Fruit fly (Drosophila melanogaster) whole organism, adult: ENCODE results near the gene Cox11.
A peak's percentile ranks its signal among the peaks of the same experiment; 100 is the strongest.

Experiments used
- CG11617 ChIP-seq: fragments of 200-800 bp; sonication (Bioruptor generic); optimal IDR thresholded peaks from 2 replicates; lab custom pipeline; 2017; ENCODE audit warnings: mild to moderate bottlenecking, missing biosample characterization, missing genetic modification reagents, missing genetic modification characterization
- CG12768 ChIP-seq: fragments of 200-800 bp; sonication (Bioruptor generic); optimal IDR thresholded peaks from 2 replicates; lab custom pipeline; 2017; ENCODE audit warnings: missing biosample characterization, missing genetic modification characterization, mild to moderate bottlenecking, moderate library complexity, missing genetic modification reagents
- CG14711 ChIP-seq: fragments of 200-800 bp; sonication (Bioruptor generic); optimal IDR thresholded peaks from 2 replicates; lab custom pipeline; 2018; ENCODE audit warnings: missing biosample characterization, mild to moderate bottlenecking, missing genetic modification characterization, moderate library complexity
- CG1620 ChIP-seq: fragments of 200-800 bp; sonication (Bioruptor generic); optimal IDR thresholded peaks from 2 replicates; lab custom pipeline; 2016; ENCODE audit warnings: missing biosample characterization, missing genetic modification characterization
- CG33017 ChIP-seq: fragments of 200-800 bp; sonication (Bioruptor generic); optimal IDR thresholded peaks from 2 replicates; lab custom pipeline; 2018; ENCODE audit warnings: missing biosample characterization, mild to moderate bottlenecking, missing genetic modification characterization, moderate library complexity
- CG5204 ChIP-seq: fragments of 200-800 bp; sonication (Bioruptor generic); optimal IDR thresholded peaks from 2 replicates; lab custom pipeline; 2016; ENCODE audit warnings: missing biosample characterization, missing genetic modification characterization
- CG7045 ChIP-seq: fragments of 200-800 bp; sonication (Bioruptor generic); optimal IDR thresholded peaks from 2 replicates; lab custom pipeline; 2017; ENCODE audit warnings: missing biosample characterization, mild to moderate bottlenecking, missing genetic modification characterization
- CG7101 ChIP-seq: fragments of 200-800 bp; sonication (Bioruptor generic); optimal IDR thresholded peaks from 2 replicates; lab custom pipeline; 2018; ENCODE audit warnings: missing biosample characterization, mild to moderate bottlenecking, missing genetic modification characterization, moderate library complexity
- Clk ChIP-seq: fragments of 200-800 bp; sonication (Bioruptor generic); optimal IDR thresholded peaks from 2 replicates; lab custom pipeline; 2017; ENCODE audit warnings: missing biosample characterization, missing genetic modification characterization
- Crg-1 ChIP-seq: fragments of 200-800 bp; sonication (Bioruptor generic); optimal IDR thresholded peaks from 2 replicates; lab custom pipeline; 2016; ENCODE audit warnings: missing biosample characterization, missing genetic modification characterization
- Hr96 ChIP-seq: fragments of 200-800 bp; sonication (Bioruptor generic); optimal IDR thresholded peaks from 2 replicates; lab custom pipeline; 2016; ENCODE audit warnings: missing biosample characterization, missing genetic modification characterization
- Mnt ChIP-seq: fragments of 200-800 bp; sonication (Bioruptor generic); optimal IDR thresholded peaks from 2 replicates; lab custom pipeline; 2016; ENCODE audit warnings: missing biosample characterization, mild to moderate bottlenecking, missing genetic modification characterization
- bab1 ChIP-seq: fragments of 200-800 bp; sonication (Bioruptor generic); optimal IDR thresholded peaks from 3 replicates; lab custom pipeline; 2019; ENCODE audit warnings: missing biosample characterization, mild to moderate bottlenecking, missing genetic modification characterization, moderate library complexity
- cic ChIP-seq: fragments of 200-800 bp; sonication (Bioruptor generic); optimal IDR thresholded peaks from 2 replicates; lab custom pipeline; 2017; ENCODE audit warnings: missing biosample characterization, mild to moderate bottlenecking, missing genetic modification characterization, moderate library complexity
- cnc ChIP-seq, 2 experiments: fragments of >200 bp; optimal IDR thresholded peaks; 2 replicates each; lab custom pipeline; 2017
- kay ChIP-seq: fragments of 200-800 bp; sonication (Bioruptor generic); peaks from one replicate; lab custom pipeline; 2016; ENCODE audit warnings: missing biosample characterization, missing genetic modification characterization, borderline replicate concordance
- ovo ChIP-seq: fragments of 200-800 bp; sonication (Bioruptor generic); optimal IDR thresholded peaks from 2 replicates; lab custom pipeline; 2016; ENCODE audit warnings: missing biosample characterization, missing genetic modification characterization
- pad ChIP-seq: fragments of 200-800 bp; sonication (Bioruptor generic); optimal IDR thresholded peaks from 3 replicates; lab custom pipeline; 2017; ENCODE audit warnings: missing biosample characterization, missing genetic modification characterization, mild to moderate bottlenecking, moderate library complexity, missing genetic modification reagents
- tj ChIP-seq: fragments of 200-800 bp; sonication (Bioruptor generic); optimal IDR thresholded peaks from 3 replicates; lab custom pipeline; 2017; ENCODE audit warnings: missing biosample characterization, mild to moderate bottlenecking, missing genetic modification characterization, moderate library complexity
- toe ChIP-seq: fragments of 200-800 bp; sonication (Bioruptor generic); optimal IDR thresholded peaks from 2 replicates; lab custom pipeline; 2016; ENCODE audit warnings: missing biosample characterization, missing genetic modification characterization

Gene Cox11

dm6 chr2L:5547288-5547777 lies 20.6 kb downstream of the Cox11 start:
- TF ChIP-seq CG14711 (tag; lab: Kevin White, UChicago) (no peak), CG11617 (GFP tag; lab: Kevin White, UChicago) (no peak), ovo (GFP tag; lab: Kevin White, UChicago) (peak; percentile 7), CG5204 (GFP tag; lab: Kevin White, UChicago) (no peak), Hr96 (GFP tag; lab: Kevin White, UChicago) (no peak), CG33017 (tag; lab: Kevin White, UChicago) (peak; percentile 34), pad (no peak), CG12768 (GFP tag; lab: Kevin White, UChicago) (peak; percentile 45), CG7101 (tag; lab: Kevin White, UChicago) (peak; percentile 46), cic (GFP tag; lab: Kevin White, UChicago) (peak; percentile 96), cnc (optimal IDR thresholded peaks at IDR 0.05; lab: Kevin White, UChicago) (no peak), Mnt (GFP tag; lab: Kevin White, UChicago) (peak; percentile 5), Clk (GFP tag; lab: Kevin White, UChicago) (no peak), CG7045 (GFP tag; lab: Kevin White, UChicago) (peak; percentile 10), kay (GFP tag; lab: Kevin White, UChicago) (peak; percentile 21), bab1 (GFP tag; lab: Kevin White, UChicago) (no peak), tj (GFP tag; lab: Kevin White, UChicago) (peak; percentile 80), CG1620 (GFP tag; lab: Kevin White, UChicago) (no peak), Crg-1 (GFP tag; lab: Kevin White, UChicago) (peak; percentile 0), toe (GFP tag; lab: Kevin White, UChicago) (peak; percentile 40)

dm6 chr2L:5550735-5551134 lies 24.0 kb downstream of the Cox11 start, which contains the start of gene CG14014:
CG14014 (minus strand) TSS chr2L:5550835.
- TF ChIP-seq Mnt (GFP tag; lab: Kevin White, UChicago) (no peak), kay (GFP tag; lab: Kevin White, UChicago) (no peak), ovo (GFP tag; lab: Kevin White, UChicago) (no peak)

- TF ChIP-seq CG12768 (GFP tag; lab: Kevin White, UChicago) (no peak), kay (GFP tag; lab: Kevin White, UChicago) (no peak), CG7101 (tag; lab: Kevin White, UChicago) (no peak), Clk (GFP tag; lab: Kevin White, UChicago) (no peak), CG11617 (GFP tag; lab: Kevin White, UChicago) (no peak), CG5204 (GFP tag; lab: Kevin White, UChicago) (no peak), CG7045 (GFP tag; lab: Kevin White, UChicago) (no peak), bab1 (GFP tag; lab: Kevin White, UChicago) (no peak), CG14711 (tag; lab: Kevin White, UChicago) (no peak), Mnt (GFP tag; lab: Kevin White, UChicago) (no peak), Crg-1 (GFP tag; lab: Kevin White, UChicago) (no peak), Hr96 (GFP tag; lab: Kevin White, UChicago) (no peak), CG33017 (tag; lab: Kevin White, UChicago) (no peak), toe (GFP tag; lab: Kevin White, UChicago) (no peak), pad (no peak), CG1620 (GFP tag; lab: Kevin White, UChicago) (no peak)
Measured at dm6 chr2L:5551538-5551937, 24.8 kb downstream of the Cox11 start, which contains the start of gene CG18269. CG18269 (plus strand) TSS chr2L:5551838.

- TF ChIP-seq CG11617 (GFP tag; lab: Kevin White, UChicago) (no peak), CG5204 (GFP tag; lab: Kevin White, UChicago) (no peak), CG7101 (tag; lab: Kevin White, UChicago) (no peak), CG33017 (tag; lab: Kevin White, UChicago) (no peak)
Measured at dm6 chr2L:5553750-5554149, 27.0 kb downstream of the Cox11 start, which contains the start of the genes CG14013 and CG14017. CG14013 (minus strand) TSS chr2L:5553850. CG14017 (plus strand) TSS chr2L:5553897.

- TF ChIP-seq Mnt (GFP tag; lab: Kevin White, UChicago) (no peak), cic (GFP tag; lab: Kevin White, UChicago) (no peak), CG33017 (tag; lab: Kevin White, UChicago) (no peak), pad (no peak), Clk (GFP tag; lab: Kevin White, UChicago) (no peak), CG12768 (GFP tag; lab: Kevin White, UChicago) (no peak), CG11617 (GFP tag; lab: Kevin White, UChicago) (no peak), ovo (GFP tag; lab: Kevin White, UChicago) (no peak), tj (GFP tag; lab: Kevin White, UChicago) (no peak)
Measured at dm6 chr2L:5554818-5555217, 28.1 kb downstream of the Cox11 start, which contains the start of gene GluRIIA. GluRIIA (plus strand) TSS chr2L:5555072.

- TF ChIP-seq Hr96 (GFP tag; lab: Kevin White, UChicago) (no peak), Clk (GFP tag; lab: Kevin White, UChicago) (no peak), CG7045 (GFP tag; lab: Kevin White, UChicago) (no peak), CG12768 (GFP tag; lab: Kevin White, UChicago) (no peak)
Measured at dm6 chr2L:5558809-5559392, 32.1 kb downstream of the Cox11 start, which contains the start of gene GluRIIB. GluRIIB (plus strand) TSS chr2L:5559342.
